Worm (Caenorhabditis elegans): ENCODE data around the gene F47C12.6.

Gene F47C12.6

ce11 chrIV:4019836-4020235 lies 26.6 kb upstream of the F47C12.6 start (continued):
- no peak for TF ChIP-seq fkh-10 (GFP tag; optimal IDR thresholded peaks at IDR 0.05)
- peak; percentile 69 for TF ChIP-seq elt-2 (tag; optimal IDR thresholded peaks at IDR 0.05)
- TF ChIP-seq nhr-25 (tag; optimal IDR thresholded peaks at IDR 0.05) = peak; percentile 43
- no peak for TF ChIP-seq lsy-12 (tag; optimal IDR thresholded peaks at IDR 0.05)
- TF ChIP-seq ceh-9 (tag; optimal IDR thresholded peaks at IDR 0.05) = no peak
- TF ChIP-seq nhr-11 (tag; optimal IDR thresholded peaks at IDR 0.05) = peak; percentile 17
- TF ChIP-seq ztf-4 (tag; optimal IDR thresholded peaks at IDR 0.05) = no peak
- TF ChIP-seq ama-1 (optimal IDR thresholded peaks at IDR 0.05) = peak; percentile 55
- TF ChIP-seq nhr-28 (tag; optimal IDR thresholded peaks at IDR 0.05) = no peak
- TF ChIP-seq snpc-4 (tag; optimal IDR thresholded peaks at IDR 0.05) = peak; percentile 43
- peak; percentile 86 for TF ChIP-seq lin-39 (tag; optimal IDR thresholded peaks at IDR 0.05)
- TF ChIP-seq unc-62 (GFP tag; optimal IDR thresholded peaks at IDR 0.05) = no peak
- TF ChIP-seq unc-39 (tag; optimal IDR thresholded peaks at IDR 0.05) = no peak
- TF ChIP-seq nhr-23 (tag; optimal IDR thresholded peaks at IDR 0.05) = peak; percentile 20
- no peak for TF ChIP-seq sea-2 (GFP tag; optimal IDR thresholded peaks at IDR 0.05)

ce11 chrIV:4018692-4019387 lies 25.6 kb upstream of the F47C12.6 start:
- no peak for TF ChIP-seq mdl-1 (tag; optimal IDR thresholded peaks at IDR 0.05)
- no peak for TF ChIP-seq ceh-28 (tag; optimal IDR thresholded peaks at IDR 0.05)
- peak; percentile 11 for TF ChIP-seq ama-1 (optimal IDR thresholded peaks at IDR 0.05)
- no peak for TF ChIP-seq nfya-1 (tag; optimal IDR thresholded peaks at IDR 0.05; ENCODE audit: insufficient read depth)
- TF ChIP-seq aly-2 (tag; optimal IDR thresholded peaks at IDR 0.05) = no peak
- TF ChIP-seq lin-15B (tag; optimal IDR thresholded peaks at IDR 0.05) = no peak
- peak; percentile 33 for TF ChIP-seq egl-5 (tag; optimal IDR thresholded peaks at IDR 0.05)
- TF ChIP-seq elt-2 (tag; optimal IDR thresholded peaks at IDR 0.05) = peak; percentile 47
- no peak for TF ChIP-seq daf-12 (tag; optimal IDR thresholded peaks at IDR 0.05)

- no peak for TF ChIP-seq ceh-9 (tag; optimal IDR thresholded peaks at IDR 0.05)
- no peak for TF ChIP-seq nhr-11 (tag; optimal IDR thresholded peaks at IDR 0.05)
- no peak for TF ChIP-seq nhr-12 (tag; optimal IDR thresholded peaks at IDR 0.05)
- no peak for TF ChIP-seq nhr-237 (tag; optimal IDR thresholded peaks at IDR 0.05)
- TF ChIP-seq fkh-10 (GFP tag; optimal IDR thresholded peaks at IDR 0.05) = no peak
- no peak for TF ChIP-seq unc-39 (tag; optimal IDR thresholded peaks at IDR 0.05)
- TF ChIP-seq nhr-43 (tag; optimal IDR thresholded peaks at IDR 0.05; ENCODE audit: poor library complexity, severe bottlenecking) = no peak
- no peak for TF ChIP-seq snpc-4 (tag; optimal IDR thresholded peaks at IDR 0.05)
- no peak for TF ChIP-seq elt-3 (tag; optimal IDR thresholded peaks at IDR 0.05)
- TF ChIP-seq zag-1 (tag; optimal IDR thresholded peaks at IDR 0.05) = no peak
- no peak for TF ChIP-seq sea-2 (GFP tag; optimal IDR thresholded peaks at IDR 0.05)
- TF ChIP-seq mdl-1 (tag; optimal IDR thresholded peaks at IDR 0.05) = no peak
- no peak for TF ChIP-seq nhr-77 (tag; optimal IDR thresholded peaks at IDR 0.05)
Measured at ce11 chrIV:4016723-4017122, 23.5 kb upstream of the F47C12.6 start.

ce11 chrIV:4015660-4016059 lies 22.5 kb upstream of the F47C12.6 start:
- TF ChIP-seq egl-27 (tag; optimal IDR thresholded peaks at IDR 0.05) (no peak), lin-39 (tag; optimal IDR thresholded peaks at IDR 0.05) (no peak), pha-4 (tag; optimal IDR thresholded peaks at IDR 0.05) (no peak), jun-1 (tag; optimal IDR thresholded peaks at IDR 0.05) (no peak), ceh-9 (tag; optimal IDR thresholded peaks at IDR 0.05) (no peak), ZK546.5 (tag; optimal IDR thresholded peaks at IDR 0.05) (no peak), nhr-67 (tag; optimal IDR thresholded peaks at IDR 0.05) (no peak), nfya-1 (tag; optimal IDR thresholded peaks at IDR 0.05; ENCODE audit: insufficient read depth) (no peak), lsy-12 (tag; optimal IDR thresholded peaks at IDR 0.05) (no peak), eor-1 (tag; optimal IDR thresholded peaks at IDR 0.05) (no peak), hmg-11 (tag; optimal IDR thresholded peaks at IDR 0.05) (no peak), pqm-1 (tag; optimal IDR thresholded peaks at IDR 0.05) (no peak), R02D3.7 (tag; optimal IDR thresholded peaks at IDR 0.05) (no peak), zag-1 (tag; optimal IDR thresholded peaks at IDR 0.05) (no peak), skn-1 (tag; optimal IDR thresholded peaks at IDR 0.05) (no peak), daf-12 (tag; optimal IDR thresholded peaks at IDR 0.05) (no peak), nhr-12 (tag; optimal IDR thresholded peaks at IDR 0.05) (no peak), fkh-10 (GFP tag; optimal IDR thresholded peaks at IDR 0.05) (no peak)
